Fruit fly (Drosophila melanogaster) whole organism, embryonic: ENCODE results near the gene CG4297.

Experiments
- Aef1 ChIP-seq: fragments of 200-800 bp; sonication (Bioruptor generic); IDR thresholded peaks from 3 replicates; pipeline ENCODE4 v1.3.6; 2022; ENCODE audit warnings: missing biosample characterization, missing genetic modification characterization
- Atf6 ChIP-seq: fragments of 200-800 bp; sonication (Bioruptor generic); IDR thresholded peaks from 2 replicates; pipeline ENCODE4 v1.3.6; 2022; ENCODE audit warnings: missing biosample characterization, missing genetic modification characterization
- Bgb ChIP-seq: fragments of 200-800 bp; sonication (Bioruptor generic); IDR thresholded peaks from 2 replicates; pipeline ENCODE4 v1.3.6; 2022; ENCODE audit warnings: missing biosample characterization, missing genetic modification characterization; ENCODE audit not compliant: partially characterized antibody
- CG12155 ChIP-seq: fragments of 200-800 bp; sonication (Bioruptor generic); optimal IDR thresholded peaks from 3 replicates; lab custom pipeline; 2016; ENCODE audit warnings: missing biosample characterization, missing genetic modification characterization
- CG12219 ChIP-seq: fragments of 200-800 bp; sonication (Bioruptor generic); optimal IDR thresholded peaks from 3 replicates; lab custom pipeline; 2018; ENCODE audit warnings: missing biosample characterization, mild to moderate bottlenecking, missing genetic modification characterization
- CG14710 ChIP-seq: fragments of 200-800 bp; sonication (Bioruptor generic); optimal IDR thresholded peaks from 3 replicates; lab custom pipeline; 2019; ENCODE audit warnings: missing biosample characterization, mild to moderate bottlenecking, missing genetic modification characterization, moderate library complexity
- CG14965 ChIP-seq: fragments of 200-800 bp; sonication (Bioruptor generic); optimal IDR thresholded peaks from 2 replicates; lab custom pipeline; 2016; ENCODE audit warnings: missing biosample characterization, missing genetic modification characterization, borderline replicate concordance
- CG15479 ChIP-seq: fragments of 200-800 bp; sonication (Bioruptor generic); optimal IDR thresholded peaks from 3 replicates; lab custom pipeline; 2019; ENCODE audit warnings: missing biosample characterization, mild to moderate bottlenecking, missing genetic modification characterization, moderate library complexity
- CG1647 ChIP-seq: fragments of 200-800 bp; sonication (Bioruptor generic); optimal IDR thresholded peaks from 3 replicates; lab custom pipeline; 2016; ENCODE audit warnings: missing biosample characterization, missing genetic modification characterization
- CG17361 ChIP-seq: fragments of 200-800 bp; sonication (Bioruptor generic); IDR thresholded peaks from 3 replicates; pipeline ENCODE4 v1.3.6; 2022; ENCODE audit warnings: missing biosample characterization, missing genetic modification characterization
- CG1832 ChIP-seq: fragments of 200-800 bp; sonication (Bioruptor generic); optimal IDR thresholded peaks from 2 replicates; lab custom pipeline; 2017; ENCODE audit warnings: missing biosample characterization, mild to moderate bottlenecking, missing genetic modification characterization, inconsistent platforms
- CG32767 ChIP-seq: fragments of 200-800 bp; sonication (Bioruptor generic); IDR thresholded peaks from 2 replicates; pipeline ENCODE4 v1.3.6; 2022; ENCODE audit warnings: missing biosample characterization, missing genetic modification characterization
- CG3281 ChIP-seq: fragments of 200-800 bp; sonication (Bioruptor generic); optimal IDR thresholded peaks from 3 replicates; lab custom pipeline; 2017; ENCODE audit warnings: missing biosample characterization, mild to moderate bottlenecking, missing genetic modification characterization
- CG33557 ChIP-seq: fragments of 200-800 bp; sonication (Bioruptor generic); optimal IDR thresholded peaks from 2 replicates; lab custom pipeline; 2019; ENCODE audit warnings: missing biosample characterization, mild to moderate bottlenecking, missing genetic modification characterization, moderate library complexity
- CG4360 ChIP-seq: fragments of 200-800 bp; sonication (Bioruptor generic); IDR thresholded peaks from 2 replicates; pipeline ENCODE4 v1.3.6; 2022; ENCODE audit warnings: missing biosample characterization, missing genetic modification characterization
- CG4820 ChIP-seq: fragments of 200-800 bp; sonication (Bioruptor generic); optimal IDR thresholded peaks from 3 replicates; lab custom pipeline; 2016; ENCODE audit warnings: missing biosample characterization, missing genetic modification characterization
- CG6689 ChIP-seq: fragments of 200-800 bp; sonication (Bioruptor generic); IDR thresholded peaks from 2 replicates; pipeline ENCODE4 v1.3.6; 2022; ENCODE audit warnings: missing biosample characterization, missing genetic modification characterization
- CG7357 ChIP-seq: fragments of 200-800 bp; sonication (Bioruptor generic); IDR thresholded peaks from 3 replicates; pipeline ENCODE4 v1.3.6; 2022; ENCODE audit warnings: missing biosample characterization, missing genetic modification characterization
- CG7928 ChIP-seq: fragments of 200-800 bp; sonication (Bioruptor generic); optimal IDR thresholded peaks from 2 replicates; lab custom pipeline; 2017; ENCODE audit warnings: missing biosample characterization, mild to moderate bottlenecking, missing genetic modification characterization
- CG8944 ChIP-seq: fragments of 200-800 bp; sonication (Bioruptor generic); optimal IDR thresholded peaks from 3 replicates; lab custom pipeline; 2016; ENCODE audit warnings: missing biosample characterization, missing genetic modification characterization
- CTCF ChIP-seq: fragments of 200-800 bp; sonication (Bioruptor generic); optimal IDR thresholded peaks from 2 replicates; lab custom pipeline; 2017; ENCODE audit warnings: missing biosample characterization, mild to moderate bottlenecking, missing genetic modification characterization, moderate library complexity
- Chrac-16 ChIP-seq: fragments of 200-800 bp; sonication (Bioruptor generic); optimal IDR thresholded peaks from 3 replicates; lab custom pipeline; 2016; ENCODE audit warnings: missing biosample characterization, missing genetic modification characterization
- Doc2 ChIP-seq: fragments of 200-800 bp; sonication (Bioruptor generic); IDR thresholded peaks from 2 replicates; pipeline ENCODE4 v1.3.6; 2022; ENCODE audit warnings: missing biosample characterization, missing genetic modification characterization
- ERR ChIP-seq: fragments of 200-800 bp; sonication (Bioruptor generic); optimal IDR thresholded peaks from 2 replicates; lab custom pipeline; 2016; ENCODE audit warnings: missing biosample characterization, missing genetic modification characterization
- Elba2 ChIP-seq: fragments of 200-800 bp; sonication (Bioruptor generic); optimal IDR thresholded peaks from 3 replicates; lab custom pipeline; 2016; ENCODE audit warnings: missing biosample characterization, missing genetic modification characterization
- GATAe ChIP-seq: fragments of 200-800 bp; sonication (Bioruptor generic); conservative IDR thresholded peaks from 2 replicates; pipeline ENCODE4 v1.3.6; 2022; ENCODE audit warnings: missing biosample characterization, missing genetic modification characterization
- Hey ChIP-seq: fragments of 200-800 bp; sonication (Bioruptor generic); optimal IDR thresholded peaks from 3 replicates; lab custom pipeline; 2018; ENCODE audit warnings: missing biosample characterization, mild to moderate bottlenecking, missing genetic modification characterization
- HmgD ChIP-seq: fragments of 200-800 bp; sonication (Bioruptor generic); optimal IDR thresholded peaks from 3 replicates; lab custom pipeline; 2016; ENCODE audit warnings: missing biosample characterization, missing genetic modification characterization
- Hmr ChIP-seq: fragments of 200-800 bp; sonication (Bioruptor generic); optimal IDR thresholded peaks from 3 replicates; lab custom pipeline; 2017; ENCODE audit warnings: mild to moderate bottlenecking, missing biosample characterization, missing genetic modification reagents, missing genetic modification characterization
- Hr39 ChIP-seq: fragments of >200 bp; optimal IDR thresholded peaks from 2 replicates; lab custom pipeline; 2017
- Jarid2 ChIP-seq: fragments of 200-800 bp; sonication (Bioruptor generic); optimal IDR thresholded peaks from 3 replicates; lab custom pipeline; 2017; ENCODE audit warnings: mild to moderate bottlenecking, missing biosample characterization, missing genetic modification reagents, missing genetic modification characterization
- Meics ChIP-seq: fragments of 200-800 bp; sonication (Bioruptor generic); optimal IDR thresholded peaks from 2 replicates; lab custom pipeline; 2017; ENCODE audit warnings: missing biosample characterization, mild to moderate bottlenecking, missing genetic modification characterization
- Neu2 ChIP-seq: fragments of 200-800 bp; sonication (Bioruptor generic); optimal IDR thresholded peaks from 3 replicates; lab custom pipeline; 2016; ENCODE audit warnings: missing biosample characterization, missing genetic modification characterization, borderline replicate concordance
- Nf-YB ChIP-seq: fragments of 200-800 bp; sonication (Bioruptor generic); optimal IDR thresholded peaks from 3 replicates; lab custom pipeline; 2019; ENCODE audit warnings: missing biosample characterization, mild to moderate bottlenecking, missing genetic modification characterization, moderate library complexity
- Optix ChIP-seq: fragments of 200-800 bp; sonication (Bioruptor generic); IDR thresholded peaks from 3 replicates; pipeline ENCODE4 v1.3.6; 2022; ENCODE audit warnings: missing biosample characterization, missing genetic modification characterization
- Pdp1 ChIP-seq, 2 experiments: fragments of 200-800 bp; sonication (Bioruptor generic); optimal IDR thresholded peaks; 3 replicates each; lab custom pipeline; 2016; ENCODE audit warnings: missing biosample characterization in 2 of 2, missing genetic modification characterization in 2 of 2, mild to moderate bottlenecking in 1 of 2, moderate library complexity in 1 of 2
- Poxn ChIP-seq: fragments of 200-800 bp; sonication (Bioruptor generic); IDR thresholded peaks from 2 replicates; pipeline ENCODE4 v1.3.6; 2022; ENCODE audit warnings: missing biosample characterization, missing genetic modification characterization
- Taf1 ChIP-seq: fragments of 200-800 bp; sonication (Bioruptor generic); IDR thresholded peaks from 2 replicates; pipeline ENCODE4 v1.3.6; 2022; ENCODE audit warnings: missing biosample characterization, missing genetic modification characterization
- bcd ChIP-seq: fragments of 200-800 bp; sonication (Bioruptor generic); optimal IDR thresholded peaks from 2 replicates; lab custom pipeline; 2017; ENCODE audit warnings: missing biosample characterization, mild to moderate bottlenecking, missing genetic modification characterization
- dm ChIP-seq: fragments of 200-800 bp; sonication (Bioruptor generic); optimal IDR thresholded peaks from 3 replicates; lab custom pipeline; 2016; ENCODE audit warnings: missing biosample characterization, missing genetic modification characterization
- en ChIP-seq: fragments of 200-800 bp; sonication (Bioruptor generic); optimal IDR thresholded peaks from 2 replicates; lab custom pipeline; 2016; ENCODE audit warnings: missing biosample characterization, missing genetic modification characterization
- fd102C ChIP-seq: fragments of 200-800 bp; sonication (Bioruptor generic); optimal IDR thresholded peaks from 2 replicates; lab custom pipeline; 2018; ENCODE audit warnings: missing biosample characterization, mild to moderate bottlenecking, missing genetic modification characterization, moderate library complexity
- gce ChIP-seq: fragments of 200-800 bp; sonication (Bioruptor generic); IDR thresholded peaks from 3 replicates; pipeline ENCODE4 v1.3.6; 2022; ENCODE audit warnings: missing biosample characterization, missing genetic modification characterization
- ham ChIP-seq: fragments of 200-800 bp; sonication (Bioruptor generic); IDR thresholded peaks from 2 replicates; pipeline ENCODE4 v1.3.6; 2022; ENCODE audit warnings: missing biosample characterization, missing genetic modification characterization
- insv ChIP-seq, 2 experiments: fragments of 200-800 bp; sonication (Bioruptor generic); optimal IDR thresholded peaks; 3 replicates each; lab custom pipeline; 2016 to 2018; ENCODE audit warnings: missing biosample characterization in 2 of 2, missing genetic modification characterization in 2 of 2
- pros ChIP-seq: fragments of 200-800 bp; sonication (Bioruptor generic); optimal IDR thresholded peaks from 3 replicates; lab custom pipeline; 2019; ENCODE audit warnings: missing biosample characterization, mild to moderate bottlenecking, missing genetic modification characterization, moderate library complexity
- pum ChIP-seq: fragments of 200-800 bp; sonication (Bioruptor generic); optimal IDR thresholded peaks from 2 replicates; lab custom pipeline; 2016; ENCODE audit warnings: missing biosample characterization, missing genetic modification characterization
- repo ChIP-seq: fragments of 200-800 bp; sonication (Bioruptor generic); optimal IDR thresholded peaks from 2 replicates; lab custom pipeline; 2016; ENCODE audit warnings: missing biosample characterization, missing genetic modification characterization
- sd ChIP-seq: fragments of 200-800 bp; sonication (Bioruptor generic); optimal IDR thresholded peaks from 3 replicates; lab custom pipeline; 2018; ENCODE audit warnings: missing biosample characterization, mild to moderate bottlenecking, missing genetic modification characterization, moderate library complexity
- sens-2 ChIP-seq: fragments of 200-800 bp; sonication (Bioruptor generic); IDR thresholded peaks from 2 replicates; pipeline ENCODE4 v1.3.6; 2022; ENCODE audit warnings: missing biosample characterization, missing genetic modification characterization
- zfh1 ChIP-seq: fragments of 200-800 bp; sonication (Bioruptor generic); IDR thresholded peaks from 3 replicates; pipeline ENCODE4 v1.3.6; 2022; ENCODE audit warnings: missing biosample characterization, missing genetic modification characterization

The CG4297 gene

dm6 chr2L:479483-480195, 7.6 kb upstream of the CG4297 start, which contains the start of gene cbt (continued):
- peak; percentile 98 for TF ChIP-seq Hmr (GFP tag; lab: Kevin White, UChicago)
- peak; percentile 87 for TF ChIP-seq Nf-YB (GFP tag; lab: Kevin White, UChicago)
- peak; percentile 82 for TF ChIP-seq sd (tag; lab: Kevin White, UChicago)
- peak; percentile 98 for TF ChIP-seq pum (GFP tag; lab: Kevin White, UChicago)
- TF ChIP-seq dm (GFP tag; lab: Kevin White, UChicago) = peak; percentile 96
- TF ChIP-seq CG1832 = no peak
- peak; percentile 74 to 79 for TF ChIP-seq insv (GFP tag; optimal IDR thresholded peaks at IDR 0.05; lab: Kevin White, UChicago)
- TF ChIP-seq ham (GFP tag; lab: Robert Waterston, UW) = no peak
- no peak for TF ChIP-seq Hr39 (lab: Kevin White, UChicago)
- TF ChIP-seq en = peak; percentile 97
- peak; percentile 64 for TF ChIP-seq Elba2
- no peak for TF ChIP-seq Optix
- TF ChIP-seq fd102C (GFP tag; lab: Kevin White, UChicago) = peak; percentile 80
- TF ChIP-seq pros (GFP tag; lab: Kevin White, UChicago) = peak; percentile 46
- no peak for TF ChIP-seq Atf6 (GFP tag; lab: Robert Waterston, UW)
- peak; percentile 97 for TF ChIP-seq HmgD
- peak; percentile 98 for TF ChIP-seq repo (GFP tag; lab: Kevin White, UChicago)
- TF ChIP-seq Meics (GFP tag; lab: Kevin White, UChicago) = peak; percentile 98
- peak; percentile 98 for TF ChIP-seq CG8944 (GFP tag; lab: Kevin White, UChicago)
- peak; percentile 93 for TF ChIP-seq CG33557 (GFP tag; lab: Kevin White, UChicago)
- peak; percentile 98 for TF ChIP-seq CG12219
- peak; percentile 41 for TF ChIP-seq CTCF (GFP tag; lab: Kevin White, UChicago)
- TF ChIP-seq Taf1 (GFP tag; lab: Robert Waterston, UW) = no peak
- TF ChIP-seq Jarid2 (GFP tag; lab: Kevin White, UChicago) = peak; percentile 75
- TF ChIP-seq CG7928 (GFP tag; lab: Kevin White, UChicago) = peak; percentile 80
- TF ChIP-seq Neu2 = peak; percentile 77
- TF ChIP-seq CG32767 (GFP tag; lab: Robert Waterston, UW) = no peak
- TF ChIP-seq Bgb (GFP tag; lab: Robert Waterston, UW) = no peak
- TF ChIP-seq CG15479 (GFP tag; lab: Kevin White, UChicago) = no peak
- TF ChIP-seq CG4360 (GFP tag; lab: Robert Waterston, UW) = no peak
- no peak for TF ChIP-seq Poxn (GFP tag; lab: Robert Waterston, UW)
- TF ChIP-seq Pdp1 (GFP tag; optimal IDR thresholded peaks at IDR 0.05; lab: Kevin White, UChicago) = peak; percentile 96 to 98
- TF ChIP-seq CG7357 = peak; percentile 89
- peak; percentile 97 for TF ChIP-seq CG3281
- no peak for TF ChIP-seq GATAe
- peak; percentile 86 for TF ChIP-seq CG14965 (GFP tag; lab: Kevin White, UChicago)
- peak; percentile 96 for TF ChIP-seq CG1647 (GFP tag; lab: Kevin White, UChicago)
- peak; percentile 95 for TF ChIP-seq CG14710 (tag; lab: Kevin White, UChicago)
- TF ChIP-seq CG17361 = no peak
- no peak for TF ChIP-seq zfh1
- no peak for TF ChIP-seq sens-2 (GFP tag; lab: Robert Waterston, UW)
- TF ChIP-seq ERR (GFP tag; lab: Kevin White, UChicago) = peak; percentile 98
- TF ChIP-seq gce (GFP tag; lab: Robert Waterston, UW) = no peak
- peak; percentile 98 for TF ChIP-seq Chrac-16 (GFP tag; lab: Kevin White, UChicago)
- peak; percentile 97 for TF ChIP-seq CG4820 (GFP tag; lab: Kevin White, UChicago)
- peak; percentile 95 for TF ChIP-seq CG12155 (GFP tag; lab: Kevin White, UChicago)
- no peak for TF ChIP-seq Doc2
- TF ChIP-seq bcd = peak; percentile 97
- peak; percentile 77 for TF ChIP-seq Hey (tag; lab: Kevin White, UChicago)
- TF ChIP-seq CG6689 = no peak
- no peak for TF ChIP-seq Aef1
